Worm (Caenorhabditis elegans) whole organism, early embryonic: Measurements from ENCODE around the gene Y56A3A.28.

Experiments
- B0310.2 ChIP-seq: sonication (generic microtip); optimal IDR thresholded peaks from 2 replicates; lab custom pipeline; 2016; ENCODE audit warnings: mild to moderate bottlenecking, missing genetic modification characterization, missing compliant biosample characterization
- F13C5.2 ChIP-seq: sonication (generic microtip); optimal IDR thresholded peaks from 2 replicates; lab custom pipeline; 2017; ENCODE audit warnings: mild to moderate bottlenecking, missing genetic modification characterization, inconsistent platforms, missing compliant biosample characterization
- aly-1 ChIP-seq: sonication (generic microtip); optimal IDR thresholded peaks from 2 replicates; lab custom pipeline; 2016; ENCODE audit warnings: missing genetic modification characterization, missing compliant biosample characterization
- ama-1 ChIP-seq: fragments of 150-350 bp; optimal IDR thresholded peaks from 2 replicates; lab custom pipeline; 2014
- ceh-13 ChIP-seq: fragments of 200-800 bp; sonication (Bioruptor generic); optimal IDR thresholded peaks from 2 replicates; lab custom pipeline; 2018; ENCODE audit warnings: mild to moderate bottlenecking, missing genetic modification characterization, missing compliant biosample characterization
- ceh-36 ChIP-seq: sonication (generic microtip); optimal IDR thresholded peaks from 2 replicates; lab custom pipeline; 2016; ENCODE audit warnings: missing genetic modification characterization, inconsistent platforms, missing compliant biosample characterization
- ets-7 ChIP-seq: sonication (generic microtip); optimal IDR thresholded peaks from 2 replicates; lab custom pipeline; 2016; ENCODE audit warnings: missing genotype, missing genetic modification characterization, missing compliant biosample characterization
- flt-1 ChIP-seq: fragments of 200-800 bp; sonication (Bioruptor generic); IDR thresholded peaks from 2 replicates; pipeline ENCODE4 v1.3.6; 2022; ENCODE audit warnings: missing genetic modification characterization, missing compliant biosample characterization
- hmbx-1 ChIP-seq: sonication (generic microtip); optimal IDR thresholded peaks from 2 replicates; lab custom pipeline; 2016; ENCODE audit warnings: mild to moderate bottlenecking, missing genetic modification characterization, missing compliant biosample characterization
- hmg-4 ChIP-seq: fragments of 200-800 bp; sonication (Bioruptor generic); optimal IDR thresholded peaks from 2 replicates; lab custom pipeline; 2018; ENCODE audit warnings: mild to moderate bottlenecking, missing genetic modification characterization, missing compliant biosample characterization
- hnd-1 ChIP-seq: sonication (generic microtip); optimal IDR thresholded peaks from 2 replicates; lab custom pipeline; 2016; ENCODE audit warnings: missing genetic modification characterization, missing compliant biosample characterization
- pes-1 ChIP-seq: fragments of 200-800 bp; sonication (Bioruptor generic); IDR thresholded peaks from 2 replicates; pipeline ENCODE4 v1.3.6; 2022; ENCODE audit warnings: missing genetic modification reagents, missing genetic modification characterization, missing compliant biosample characterization
- scrt-1 ChIP-seq: fragments of 200-800 bp; sonication (Bioruptor generic); IDR thresholded peaks from 2 replicates; pipeline ENCODE4 v1.3.6; 2022; ENCODE audit warnings: missing genetic modification characterization, missing compliant biosample characterization
- sea-1 ChIP-seq: fragments of 200-800 bp; sonication (Bioruptor generic); conservative IDR thresholded peaks from 2 replicates; pipeline ENCODE4 v1.3.6; 2022; ENCODE audit warnings: missing genetic modification characterization, missing compliant biosample characterization
- tbx-11 ChIP-seq: fragments of 200-800 bp; sonication (Bioruptor generic); IDR thresholded peaks from 2 replicates; pipeline ENCODE4 v1.3.6; 2022; ENCODE audit warnings: missing genetic modification characterization, missing compliant biosample characterization
- tbx-37 ChIP-seq: fragments of 200-800 bp; sonication (Bioruptor generic); conservative IDR thresholded peaks from 2 replicates; pipeline ENCODE4 v1.3.6; 2022; ENCODE audit warnings: missing genetic modification reagents, missing genetic modification characterization, missing compliant biosample characterization
- tra-4 ChIP-seq: sonication (generic microtip); optimal IDR thresholded peaks from 2 replicates; lab custom pipeline; 2017; ENCODE audit warnings: missing genetic modification characterization, missing compliant biosample characterization

Gene Y56A3A.28

ce11 chrIII:11916260-11916659 is 54.9 kb downstream of the Y56A3A.28 start:
- no peak for TF ChIP-seq flt-1 (GFP tag; lab: Robert Waterston, UW)
- no peak for TF ChIP-seq hnd-1
- TF ChIP-seq hmbx-1 = no peak
- no peak for TF ChIP-seq tbx-11 (GFP tag; lab: Robert Waterston, UW)
- TF ChIP-seq pes-1 (GFP tag; lab: Robert Waterston, UW) = no peak
- no peak for TF ChIP-seq sea-1 (GFP tag; lab: Robert Waterston, UW)
- no peak for TF ChIP-seq ceh-36 (tag; lab: Kevin White, UChicago)
- TF ChIP-seq ceh-13 (GFP tag; lab: Kevin White, UChicago) = no peak
- no peak for TF ChIP-seq scrt-1
- TF ChIP-seq F13C5.2 = no peak
- TF ChIP-seq aly-1 (tag; lab: Kevin White, UChicago) = no peak
- no peak for TF ChIP-seq hmg-4 (GFP tag; lab: Kevin White, UChicago)
- TF ChIP-seq tbx-37 (GFP tag; lab: Robert Waterston, UW) = no peak
- TF ChIP-seq tra-4 = no peak
- TF ChIP-seq B0310.2 (tag; lab: Kevin White, UChicago) = no peak
- TF ChIP-seq ama-1 (lab: Kevin White, UChicago) = no peak
- TF ChIP-seq ets-7 (tag; lab: Kevin White, UChicago) = no peak

ce11 chrIII:11915666-11916065 is 55.5 kb downstream of the Y56A3A.28 start, which contains the start of the genes ndab-1 and npp-16:
TSS of gene ndab-1 (minus strand) at chrIII:11915712.
TSS of gene npp-16 (plus strand) at chrIII:11915928.
- TF ChIP-seq F13C5.2 (peak; percentile 48), ceh-36 (tag; lab: Kevin White, UChicago) (no peak), flt-1 (GFP tag; lab: Robert Waterston, UW) (0 out of 2 replicates have a peak, but pooled peaks have one; percentile 3), hmg-4 (GFP tag; lab: Kevin White, UChicago) (no peak), pes-1 (GFP tag; lab: Robert Waterston, UW) (0 out of 2 replicates have a peak, but pooled peaks have one; percentile 16), ama-1 (lab: Kevin White, UChicago) (no peak)

- TF ChIP-seq ceh-36 (tag; lab: Kevin White, UChicago) (no peak), scrt-1 (no peak), hmbx-1 (no peak), ceh-13 (GFP tag; lab: Kevin White, UChicago) (no peak), ets-7 (tag; lab: Kevin White, UChicago) (no peak), ama-1 (lab: Kevin White, UChicago) (no peak), flt-1 (GFP tag; lab: Robert Waterston, UW) (no peak), tbx-37 (GFP tag; lab: Robert Waterston, UW) (no peak), hmg-4 (GFP tag; lab: Kevin White, UChicago) (no peak), B0310.2 (tag; lab: Kevin White, UChicago) (no peak), F13C5.2 (no peak), aly-1 (tag; lab: Kevin White, UChicago) (no peak), hnd-1 (no peak), pes-1 (GFP tag; lab: Robert Waterston, UW) (no peak), tbx-11 (GFP tag; lab: Robert Waterston, UW) (no peak)
These were observed 57.0 kb downstream of the Y56A3A.28 start, which contains the start of gene Y56A3A.16 for ce11 chrIII:11914220-11914619. TSS of gene Y56A3A.16 (minus strand) at chrIII:11914320.
